Fruit fly (Drosophila melanogaster) whole organism, embryonic: ENCODE results near the gene DNAlig4.

ENCODE experiments used
- Bteb2 ChIP-seq: fragments of 200-800 bp; sonication (Bioruptor generic); optimal IDR thresholded peaks from 2 replicates; lab custom pipeline; 2016; ENCODE audit warnings: missing biosample characterization, missing genetic modification characterization
- CG10209 ChIP-seq: fragments of 200-800 bp; sonication (Bioruptor generic); optimal IDR thresholded peaks from 3 replicates; lab custom pipeline; 2017; ENCODE audit warnings: missing biosample characterization, mild to moderate bottlenecking, missing genetic modification characterization, missing genetic modification reagents
- CG10431 ChIP-seq: fragments of 200-800 bp; sonication (Bioruptor generic); optimal IDR thresholded peaks from 3 replicates; lab custom pipeline; 2018; ENCODE audit warnings: missing biosample characterization, mild to moderate bottlenecking, missing genetic modification characterization
- CG10979 ChIP-seq: fragments of 200-800 bp; sonication (Bioruptor generic); optimal IDR thresholded peaks from 2 replicates; lab custom pipeline; 2018; ENCODE audit warnings: missing biosample characterization, mild to moderate bottlenecking, missing genetic modification characterization, moderate library complexity
- CG11723 ChIP-seq: fragments of 200-800 bp; sonication (Bioruptor generic); optimal IDR thresholded peaks from 2 replicates; lab custom pipeline; 2017; ENCODE audit warnings: missing biosample characterization, mild to moderate bottlenecking, missing genetic modification characterization
- CG13123 ChIP-seq: fragments of 200-800 bp; sonication (Bioruptor generic); optimal IDR thresholded peaks from 2 replicates; lab custom pipeline; 2016; ENCODE audit warnings: missing biosample characterization, missing genetic modification characterization
- CG13775 ChIP-seq: fragments of 200-800 bp; sonication (Bioruptor generic); optimal IDR thresholded peaks from 3 replicates; lab custom pipeline; 2017; ENCODE audit warnings: missing biosample characterization, mild to moderate bottlenecking, missing genetic modification characterization
- CG13894 ChIP-seq: fragments of 200-800 bp; sonication (Bioruptor generic); optimal IDR thresholded peaks from 3 replicates; lab custom pipeline; 2018; ENCODE audit warnings: missing biosample characterization, mild to moderate bottlenecking, missing genetic modification characterization, moderate library complexity
- CG14667 ChIP-seq: fragments of 200-800 bp; sonication (Bioruptor generic); IDR thresholded peaks from 2 replicates; pipeline ENCODE4 v1.3.6; 2022; ENCODE audit warnings: missing biosample characterization, missing genetic modification characterization
- CG15696 ChIP-seq: fragments of 200-800 bp; sonication (Bioruptor generic); optimal IDR thresholded peaks from 2 replicates; lab custom pipeline; 2019; ENCODE audit warnings: missing biosample characterization, mild to moderate bottlenecking, missing genetic modification characterization, moderate library complexity
- CG17361 ChIP-seq: fragments of 200-800 bp; sonication (Bioruptor generic); IDR thresholded peaks from 3 replicates; pipeline ENCODE4 v1.3.6; 2022; ENCODE audit warnings: missing biosample characterization, missing genetic modification characterization
- CG3065 ChIP-seq: fragments of 200-800 bp; sonication (Bioruptor generic); optimal IDR thresholded peaks from 2 replicates; lab custom pipeline; 2016; ENCODE audit warnings: missing biosample characterization, missing genetic modification characterization
- CG33213 ChIP-seq: fragments of 200-800 bp; sonication (Bioruptor generic); optimal IDR thresholded peaks from 3 replicates; lab custom pipeline; 2016; ENCODE audit warnings: missing biosample characterization, missing genetic modification characterization
- CG3726 ChIP-seq: fragments of 200-800 bp; sonication (Bioruptor generic); IDR thresholded peaks from 3 replicates; pipeline ENCODE4, ENCODE4 v1.3.6; 2022; ENCODE audit warnings: missing biosample characterization, missing genetic modification characterization
- CG6683 ChIP-seq: fragments of 200-800 bp; sonication (Bioruptor generic); optimal IDR thresholded peaks from 2 replicates; lab custom pipeline; 2017; ENCODE audit warnings: missing biosample characterization, mild to moderate bottlenecking, missing genetic modification characterization, missing genetic modification reagents
- CG7839 ChIP-seq: fragments of 200-800 bp; sonication (Bioruptor generic); optimal IDR thresholded peaks from 3 replicates; lab custom pipeline; 2018; ENCODE audit warnings: missing biosample characterization, mild to moderate bottlenecking, missing genetic modification characterization, moderate library complexity
- CG7963 ChIP-seq: fragments of 200-800 bp; sonication (Bioruptor generic); IDR thresholded peaks from 3 replicates; pipeline ENCODE4 v1.3.6; 2022; ENCODE audit warnings: missing biosample characterization, missing genetic modification characterization; ENCODE audit not compliant: partially characterized antibody
- CG8944 ChIP-seq: fragments of 200-800 bp; sonication (Bioruptor generic); optimal IDR thresholded peaks from 3 replicates; lab custom pipeline; 2016; ENCODE audit warnings: missing biosample characterization, missing genetic modification characterization
- CG9437 ChIP-seq: fragments of 200-800 bp; sonication (Bioruptor generic); optimal IDR thresholded peaks from 2 replicates; lab custom pipeline; 2018; ENCODE audit warnings: missing biosample characterization, mild to moderate bottlenecking, missing genetic modification characterization
- CoRest ChIP-seq: fragments of 200-800 bp; sonication (Bioruptor generic); optimal IDR thresholded peaks from 3 replicates; lab custom pipeline; 2018; ENCODE audit warnings: missing biosample characterization, mild to moderate bottlenecking, missing genetic modification characterization, moderate library complexity
- Dad ChIP-seq: fragments of 200-800 bp; sonication (Bioruptor generic); optimal IDR thresholded peaks from 3 replicates; lab custom pipeline; 2016; ENCODE audit warnings: missing biosample characterization, missing genetic modification characterization
- Dbx ChIP-seq: fragments of 200-800 bp; sonication (Bioruptor generic); IDR thresholded peaks from 3 replicates; pipeline ENCODE4 v1.3.6; 2022; ENCODE audit warnings: missing biosample characterization, missing genetic modification characterization
- HLH54F ChIP-seq: fragments of 200-800 bp; sonication (Bioruptor generic); optimal IDR thresholded peaks from 3 replicates; lab custom pipeline; 2016; ENCODE audit warnings: missing biosample characterization, missing genetic modification characterization
- Hey ChIP-seq: fragments of 200-800 bp; sonication (Bioruptor generic); optimal IDR thresholded peaks from 3 replicates; lab custom pipeline; 2018; ENCODE audit warnings: missing biosample characterization, mild to moderate bottlenecking, missing genetic modification characterization
- Hr39 ChIP-seq: fragments of >200 bp; optimal IDR thresholded peaks from 2 replicates; lab custom pipeline; 2017
- Hr51 ChIP-seq, 2 experiments: fragments of 200-800 bp; sonication (Bioruptor generic); optimal IDR thresholded peaks; 2 replicates in 1 of 2; 3 replicates in 1 of 2; lab custom pipeline; 2016 to 2018; ENCODE audit warnings: missing biosample characterization in 2 of 2, missing genetic modification characterization in 2 of 2, mild to moderate bottlenecking in 1 of 2, moderate library complexity in 1 of 2
- Lhr ChIP-seq: fragments of 200-800 bp; sonication (Bioruptor generic); optimal IDR thresholded peaks from 3 replicates; lab custom pipeline; 2017; ENCODE audit warnings: mild to moderate bottlenecking, missing biosample characterization, missing genetic modification reagents, missing genetic modification characterization
- Mes4 ChIP-seq: fragments of 200-800 bp; sonication (Bioruptor generic); optimal IDR thresholded peaks from 2 replicates; lab custom pipeline; 2016; ENCODE audit warnings: missing biosample characterization, missing genetic modification characterization
- Mrtf ChIP-seq: fragments of 200-800 bp; sonication (Bioruptor generic); IDR thresholded peaks from 3 replicates; pipeline ENCODE4 v1.3.6; 2022; ENCODE audit warnings: missing biosample characterization, missing genetic modification characterization
- Oaz ChIP-seq: fragments of 200-800 bp; sonication (Bioruptor generic); IDR thresholded peaks from 2 replicates; pipeline ENCODE4 v1.3.6; 2022; ENCODE audit warnings: missing biosample characterization, missing genetic modification characterization
- Opbp ChIP-seq: fragments of 200-800 bp; sonication (Bioruptor generic); IDR thresholded peaks from 3 replicates; pipeline ENCODE4 v1.3.6; 2022; ENCODE audit warnings: missing biosample characterization, missing genetic modification characterization; ENCODE audit not compliant: partially characterized antibody
- Side ChIP-seq: fragments of 200-800 bp; sonication (Bioruptor generic); optimal IDR thresholded peaks from 2 replicates; lab custom pipeline; 2016; ENCODE audit warnings: missing biosample characterization, missing genetic modification characterization
- Sox102F ChIP-seq: fragments of 200-800 bp; sonication (Bioruptor generic); optimal IDR thresholded peaks from 2 replicates; lab custom pipeline; 2018; ENCODE audit warnings: missing biosample characterization, mild to moderate bottlenecking, missing genetic modification characterization, moderate library complexity
- Spps ChIP-seq: fragments of 200-800 bp; sonication (Bioruptor generic); optimal IDR thresholded peaks from 2 replicates; lab custom pipeline; 2018; ENCODE audit warnings: missing biosample characterization, mild to moderate bottlenecking, missing genetic modification characterization
- Usf ChIP-seq: fragments of 200-800 bp; sonication (Bioruptor generic); optimal IDR thresholded peaks from 2 replicates; lab custom pipeline; 2017; ENCODE audit warnings: missing genotype, missing biosample characterization, missing genetic modification characterization
- bowl ChIP-seq: fragments of 200-800 bp; sonication (Bioruptor generic); IDR thresholded peaks from 2 replicates; pipeline ENCODE4 v1.3.6; 2022; ENCODE audit warnings: missing biosample characterization, missing genetic modification characterization
- exex ChIP-seq: fragments of 200-800 bp; sonication (Bioruptor generic); optimal IDR thresholded peaks from 4 replicates; lab custom pipeline; 2018; ENCODE audit warnings: missing biosample characterization, mild to moderate bottlenecking, missing genetic modification characterization, moderate library complexity
- hb ChIP-seq: fragments of 200-800 bp; sonication (Bioruptor generic); IDR thresholded peaks from 3 replicates; pipeline ENCODE4 v1.3.6; 2022; ENCODE audit warnings: missing biosample characterization, missing genetic modification characterization; ENCODE audit not compliant: partially characterized antibody
- hkb ChIP-seq, 2 experiments: fragments of 200-800 bp in 1 of 2; fragments of >200 bp in 1 of 2; sonication (Bioruptor generic) in 1 of 2; IDR thresholded peaks in 1 of 2; optimal IDR thresholded peaks in 1 of 2; 2 replicates each; pipeline versions ENCODE4 v1.3.6 to Lab custom; 2017 to 2022; ENCODE audit warnings: missing biosample characterization in 1 of 2, missing genetic modification characterization in 1 of 2
- mam ChIP-seq: fragments of 200-800 bp; sonication (Bioruptor generic); optimal IDR thresholded peaks from 3 replicates; lab custom pipeline; 2016; ENCODE audit warnings: missing biosample characterization, missing genetic modification characterization
- rib ChIP-seq: fragments of 200-800 bp; sonication (Bioruptor generic); IDR thresholded peaks from 2 replicates; pipeline ENCODE4 v1.3.6; 2022; ENCODE audit warnings: missing biosample characterization, missing genetic modification characterization
- sima ChIP-seq: fragments of 200-800 bp; sonication (Bioruptor generic); optimal IDR thresholded peaks from 2 replicates; lab custom pipeline; 2016; ENCODE audit warnings: missing biosample characterization, missing genetic modification characterization
- sna ChIP-seq: fragments of 200-800 bp; sonication (Bioruptor generic); IDR thresholded peaks from 2 replicates; pipeline ENCODE4 v1.3.6; 2022; ENCODE audit warnings: missing biosample characterization, missing genetic modification characterization; ENCODE audit not compliant: partially characterized antibody
- sob ChIP-seq: fragments of 200-800 bp; sonication (Bioruptor generic); IDR thresholded peaks from 2 replicates; pipeline ENCODE4 v1.3.6; 2022; ENCODE audit warnings: missing biosample characterization, missing genetic modification characterization
- sqz ChIP-seq: fragments of 200-800 bp; sonication (Bioruptor generic); optimal IDR thresholded peaks from 3 replicates; lab custom pipeline; 2018; ENCODE audit warnings: missing biosample characterization, mild to moderate bottlenecking, missing genetic modification characterization
- tin ChIP-seq: fragments of 200-800 bp; sonication (Bioruptor generic); optimal IDR thresholded peaks from 3 replicates; lab custom pipeline; 2016; ENCODE audit warnings: missing biosample characterization, missing genetic modification characterization
- tna ChIP-seq: fragments of 200-800 bp; sonication (Bioruptor generic); IDR thresholded peaks from 2 replicates; pipeline ENCODE4 v1.3.6; 2022; ENCODE audit warnings: missing biosample characterization, missing genetic modification characterization; ENCODE audit not compliant: partially characterized antibody
- usp ChIP-seq: fragments of >200 bp; optimal IDR thresholded peaks from 2 replicates; lab custom pipeline; 2017; ENCODE audit warnings: missing biosample characterization, missing genetic modification characterization
- vfl ChIP-seq: fragments of 200-800 bp; sonication (Bioruptor generic); optimal IDR thresholded peaks from 2 replicates; lab custom pipeline; 2016; ENCODE audit warnings: missing biosample characterization, missing genetic modification characterization

DNAlig4 gene

DNA sequence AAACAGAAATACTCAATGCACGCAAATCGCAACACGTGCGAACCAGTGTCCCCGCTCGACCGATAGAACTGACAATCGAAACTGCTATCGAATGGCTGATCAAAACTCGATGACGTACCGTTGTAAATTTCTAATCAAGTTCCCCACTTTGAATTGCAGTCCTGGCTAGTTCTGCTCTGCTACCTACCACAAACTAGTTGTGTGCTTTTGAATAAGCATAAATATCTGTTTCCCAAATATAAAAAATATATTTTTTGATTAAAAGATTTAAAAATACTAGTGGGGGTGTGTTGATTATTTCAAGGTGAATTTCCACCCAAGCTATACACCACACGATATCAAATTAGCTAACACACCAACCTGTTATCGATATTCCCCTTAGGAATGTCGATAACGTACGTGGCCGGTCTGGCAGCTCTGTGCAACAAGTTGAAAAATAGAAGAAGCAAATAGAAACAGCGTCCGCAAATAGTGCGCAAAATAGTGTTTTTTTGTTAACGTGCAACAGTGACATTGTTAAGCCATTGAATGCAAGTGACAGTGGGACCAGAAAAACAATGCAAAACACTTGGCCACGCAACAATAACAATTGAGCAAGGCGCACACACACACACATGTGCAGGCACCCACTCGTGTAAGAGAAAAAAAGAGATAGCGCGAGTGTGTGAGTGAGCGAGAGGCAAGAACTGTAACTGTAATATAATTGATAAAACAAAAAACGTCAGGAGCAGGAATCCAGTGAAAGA, 43.1 kb downstream of the DNAlig4 start, which contains the start of the genes CG2691 and NFAT (continued):
- peak; percentile 1 for TF ChIP-seq exex
- no peak for TF ChIP-seq mam
- 0 out of 3 replicates have a peak, but pooled peaks have one; percentile 28 for TF ChIP-seq Opbp (GFP tag; lab: Robert Waterston, UW)
- TF ChIP-seq CG6683, result no peak
- TF ChIP-seq CG15696, result no peak
- TF ChIP-seq Hr51 (GFP tag; optimal IDR thresholded peaks at IDR 0.05; lab: Kevin White, UChicago), result no peak
- TF ChIP-seq Side (GFP tag; lab: Kevin White, UChicago), result no peak
- TF ChIP-seq Sox102F (GFP tag; lab: Kevin White, UChicago), result no peak
- no peak for TF ChIP-seq CG8944 (GFP tag; lab: Kevin White, UChicago)
- TF ChIP-seq bowl (GFP tag; lab: Robert Waterston, UW), result no peak
- TF ChIP-seq HLH54F (GFP tag; lab: Kevin White, UChicago), result no peak
- TF ChIP-seq Lhr (GFP tag; lab: Kevin White, UChicago), result peak; percentile 49
- TF ChIP-seq CG10209, result no peak
- no peak for TF ChIP-seq CG13894 (tag; lab: Kevin White, UChicago)
- no peak for TF ChIP-seq CG3065 (GFP tag; lab: Kevin White, UChicago)
- TF ChIP-seq Oaz (GFP tag; lab: Robert Waterston, UW), result no peak
- TF ChIP-seq Dad, result no peak
- no peak for TF ChIP-seq Usf (GFP tag; lab: Kevin White, UChicago)
- no peak for TF ChIP-seq Spps (tag; lab: Kevin White, UChicago)
- TF ChIP-seq CG10431, result no peak
- 0 out of 3 replicates have a peak, but pooled peaks have one; percentile 22 for TF ChIP-seq CG17361 (GFP tag; lab: Robert Waterston, UW)
- no peak for TF ChIP-seq Mes4
- TF ChIP-seq hb, result peak; percentile 69; the same call in 2 of the 3 replicates
- no peak for TF ChIP-seq Bteb2 (GFP tag; lab: Kevin White, UChicago)
- TF ChIP-seq sob, result no peak
- no peak for TF ChIP-seq Hey
- no peak for TF ChIP-seq rib (GFP tag; lab: Robert Waterston, UW)
- no peak for TF ChIP-seq Hr39 (lab: Kevin White, UChicago)
- TF ChIP-seq CG10979, result no peak
- TF ChIP-seq usp (GFP tag; lab: Kevin White, UChicago), result no peak
- no peak for TF ChIP-seq sima (GFP tag; lab: Kevin White, UChicago)
- no peak for TF ChIP-seq CG9437 (GFP tag; lab: Kevin White, UChicago)
- TF ChIP-seq CG7839, result no peak
- no peak for TF ChIP-seq hkb (optimal IDR thresholded peaks at IDR 0.05; lab: Kevin White, UChicago)
- no peak for TF ChIP-seq hkb (GFP tag; IDR thresholded peaks at IDR 0.05; lab: Robert Waterston, UW)
- no peak for TF ChIP-seq CG13775 (GFP tag; lab: Kevin White, UChicago)
- peak; percentile 8 for TF ChIP-seq CG33213 (GFP tag; lab: Kevin White, UChicago)
- TF ChIP-seq CoRest (tag; lab: Kevin White, UChicago), result peak; percentile 20
- no peak for TF ChIP-seq tin (GFP tag; lab: Kevin White, UChicago)
- peak; percentile 80 for TF ChIP-seq sqz (GFP tag; lab: Kevin White, UChicago)
- TF ChIP-seq Mrtf (GFP tag; lab: Robert Waterston, UW), result no peak
- no peak for TF ChIP-seq Dbx (GFP tag; lab: Robert Waterston, UW)
- TF ChIP-seq CG11723 (GFP tag; lab: Kevin White, UChicago), result no peak
- TF ChIP-seq vfl (GFP tag; lab: Kevin White, UChicago), result no peak
- peak; percentile 48 for TF ChIP-seq tna
- TF ChIP-seq CG7963, result no peak
- no peak for TF ChIP-seq CG13123 (GFP tag; lab: Kevin White, UChicago)
- no peak for TF ChIP-seq CG3726 (GFP tag; lab: Robert Waterston, UW)
- 0 out of 2 replicates have a peak, but pooled peaks have one; percentile 49 for TF ChIP-seq sna (GFP tag; lab: Robert Waterston, UW)
- no peak for TF ChIP-seq CG14667
